Fruit fly (Drosophila melanogaster) S2 (cell line): Measurements from ENCODE around the gene CG32459.

Experiments used
- CG8478 ChIP-seq: fragments of >200 bp; optimal IDR thresholded peaks from 2 replicates; lab custom pipeline; 2018
- CTCF ChIP-seq, 2 experiments: fragments of >200 bp; optimal IDR thresholded peaks; 2 replicates each; lab custom pipeline; 2018

dm6 chr3L:22826236-22826635 is 29.6 kb downstream of the CG32459 start:
- no peak for TF ChIP-seq CG8478
- no peak for TF ChIP-seq CTCF (optimal IDR thresholded peaks at IDR 0.05; lab: Kevin White, UChicago)
